Worm (Caenorhabditis elegans) whole organism, young adult: Measurements from ENCODE around the gene pha-1.

Source experiments
- B0035.1 ChIP-seq: sonication (generic microtip); optimal IDR thresholded peaks from 2 replicates; lab custom pipeline; 2016; ENCODE audit warnings: missing genetic modification characterization, mild to moderate bottlenecking, missing compliant biosample characterization, missing genotype, missing genetic modification reagents
- D2030.7 ChIP-seq: fragments of 200-800 bp; sonication (Bioruptor generic); IDR thresholded peaks from 2 replicates; pipeline ENCODE4 v1.3.6; 2022; ENCODE audit warnings: missing genetic modification reagents, missing genetic modification characterization, missing compliant biosample characterization
- F33H1.4 ChIP-seq: fragments of 200-800 bp; sonication (Bioruptor generic); IDR thresholded peaks from 2 replicates; pipeline ENCODE4 v1.3.6; 2022; ENCODE audit warnings: missing genetic modification reagents, missing genetic modification characterization, missing compliant biosample characterization
- F55B11.4 ChIP-seq: sonication (generic microtip); optimal IDR thresholded peaks from 2 replicates; lab custom pipeline; 2016; ENCODE audit warnings: missing compliant biosample characterization, missing genetic modification characterization, borderline replicate concordance; ENCODE audit not compliant: insufficient read depth
- F57A8.1 ChIP-seq: fragments of 200-800 bp; sonication (Bioruptor generic); optimal IDR thresholded peaks from 2 replicates; lab custom pipeline; 2018; ENCODE audit warnings: mild to moderate bottlenecking, missing genetic modification characterization, moderate library complexity, missing compliant biosample characterization
- F57C9.4 ChIP-seq: sonication (generic microtip); optimal IDR thresholded peaks from 2 replicates; lab custom pipeline; 2017; ENCODE audit warnings: mild to moderate bottlenecking, missing genetic modification characterization, missing compliant biosample characterization
- K12H6.12 ChIP-seq: fragments of 200-800 bp; sonication (Bioruptor generic); optimal IDR thresholded peaks from 2 replicates; lab custom pipeline; 2018; ENCODE audit warnings: mild to moderate bottlenecking, missing genetic modification characterization, missing compliant biosample characterization
- Y53F4B.3 ChIP-seq: fragments of 200-800 bp; sonication (Bioruptor generic); IDR thresholded peaks from 2 replicates; pipeline ENCODE4 v1.3.6; 2022; ENCODE audit warnings: missing genetic modification reagents, missing genetic modification characterization, missing compliant biosample characterization
- Y53G8AR.9 ChIP-seq: fragments of 200-800 bp; sonication (Bioruptor generic); conservative IDR thresholded peaks from 2 replicates; pipeline ENCODE4 v1.3.6; 2022; ENCODE audit warnings: missing genetic modification reagents, missing genetic modification characterization, missing compliant biosample characterization
- ZK185.1 ChIP-seq: sonication (generic microtip); optimal IDR thresholded peaks from 2 replicates; lab custom pipeline; 2016; ENCODE audit warnings: mild to moderate bottlenecking, missing genetic modification characterization, missing compliant biosample characterization; ENCODE audit not compliant: poor library complexity, severe bottlenecking
- akir-1 ChIP-seq: fragments of 200-800 bp; sonication (Bioruptor generic); optimal IDR thresholded peaks from 2 replicates; lab custom pipeline; 2018; ENCODE audit warnings: mild to moderate bottlenecking, missing genetic modification characterization, moderate library complexity, missing compliant biosample characterization
- aptf-2 ChIP-seq: fragments of 200-800 bp; sonication (Bioruptor generic); conservative IDR thresholded peaks from 2 replicates; pipeline ENCODE4 v1.3.6; 2022; ENCODE audit warnings: missing genetic modification reagents, missing genetic modification characterization, missing compliant biosample characterization
- attf-3 ChIP-seq: fragments of 200-800 bp; sonication (Bioruptor generic); conservative IDR thresholded peaks from 2 replicates; pipeline ENCODE4 v1.3.6; 2022; ENCODE audit warnings: missing genetic modification reagents, missing genetic modification characterization, missing compliant biosample characterization
- attf-5 ChIP-seq: fragments of 200-800 bp; sonication (Bioruptor generic); optimal IDR thresholded peaks from 2 replicates; lab custom pipeline; 2018; ENCODE audit warnings: mild to moderate bottlenecking, missing genetic modification characterization, missing compliant biosample characterization
- attf-6 ChIP-seq: fragments of 200-800 bp; sonication (Bioruptor generic); IDR thresholded peaks from 2 replicates; pipeline ENCODE4 v1.3.6; 2022; ENCODE audit warnings: missing genetic modification reagents, missing genetic modification characterization, missing compliant biosample characterization
- ccch-3 ChIP-seq: fragments of 200-800 bp; sonication (Bioruptor generic); optimal IDR thresholded peaks from 2 replicates; lab custom pipeline; 2018; ENCODE audit warnings: mild to moderate bottlenecking, missing genetic modification characterization, missing compliant biosample characterization
- cebp-1 ChIP-seq, 2 experiments: fragments of 200-800 bp in 1 of 2; sonication (Bioruptor generic) in 1 of 2; sonication (generic microtip) in 1 of 2; IDR thresholded peaks in 1 of 2; optimal IDR thresholded peaks in 1 of 2; 2 replicates each; pipeline versions ENCODE4 v1.3.6 to Lab custom; 2017 to 2022; ENCODE audit warnings: missing compliant biosample characterization in 2 of 2, missing genetic modification characterization in 2 of 2, mild to moderate bottlenecking in 1 of 2, missing genetic modification reagents in 1 of 2, moderate library complexity in 1 of 2
- ceh-100 ChIP-seq: fragments of 200-800 bp; sonication (Bioruptor generic); IDR thresholded peaks from 2 replicates; pipeline ENCODE4 v1.3.6; 2022; ENCODE audit warnings: missing genetic modification reagents, missing genetic modification characterization, missing compliant biosample characterization
- ceh-79 ChIP-seq: sonication (generic microtip); optimal IDR thresholded peaks from 2 replicates; lab custom pipeline; 2017; ENCODE audit warnings: mild to moderate bottlenecking, missing genetic modification characterization, missing compliant biosample characterization
- dox-1 ChIP-seq: fragments of 200-800 bp; sonication (Bioruptor generic); IDR thresholded peaks from 2 replicates; pipeline ENCODE4 v1.3.6; 2022; ENCODE audit warnings: missing genetic modification reagents, missing genetic modification characterization, missing compliant biosample characterization
- dpff-1 ChIP-seq: sonication (generic microtip); optimal IDR thresholded peaks from 2 replicates; lab custom pipeline; 2017; ENCODE audit warnings: mild to moderate bottlenecking, missing genetic modification characterization, missing compliant biosample characterization
- egrh-3 ChIP-seq: fragments of 200-800 bp; sonication (Bioruptor generic); IDR thresholded peaks from 2 replicates; pipeline ENCODE4 v1.3.6; 2022; ENCODE audit warnings: missing genetic modification reagents, missing genetic modification characterization, missing compliant biosample characterization
- ets-4 ChIP-seq: fragments of 200-800 bp; sonication (Bioruptor generic); optimal IDR thresholded peaks from 2 replicates; lab custom pipeline; 2018; ENCODE audit warnings: mild to moderate bottlenecking, missing genetic modification characterization, missing compliant biosample characterization
- him-1 ChIP-seq: sonication (generic microtip); optimal IDR thresholded peaks from 2 replicates; lab custom pipeline; 2016; ENCODE audit warnings: missing genotype, missing genetic modification reagents, missing genetic modification characterization, missing compliant biosample characterization
- hlh-12 ChIP-seq: sonication (generic microtip); optimal IDR thresholded peaks from 2 replicates; lab custom pipeline; 2016; ENCODE audit warnings: missing genetic modification characterization, missing compliant biosample characterization
- hrde-1 ChIP-seq: sonication (generic microtip); optimal IDR thresholded peaks from 2 replicates; lab custom pipeline; 2016; ENCODE audit warnings: missing genetic modification characterization, mild to moderate bottlenecking, missing compliant biosample characterization, moderate library complexity, missing genotype, missing genetic modification reagents, borderline replicate concordance
- lsl-1 ChIP-seq: fragments of 200-800 bp; sonication (Bioruptor generic); optimal IDR thresholded peaks from 2 replicates; lab custom pipeline; 2018; ENCODE audit warnings: mild to moderate bottlenecking, missing genetic modification characterization, moderate library complexity, missing compliant biosample characterization
- madf-6 ChIP-seq: fragments of 200-800 bp; sonication (Bioruptor generic); IDR thresholded peaks from 2 replicates; pipeline ENCODE4 v1.3.6; 2022; ENCODE audit warnings: missing genetic modification reagents, missing genetic modification characterization, missing compliant biosample characterization
- madf-8 ChIP-seq: fragments of 200-800 bp; sonication (Bioruptor generic); conservative IDR thresholded peaks from 2 replicates; pipeline ENCODE4 v1.3.6; 2022; ENCODE audit warnings: missing genetic modification reagents, missing genetic modification characterization, missing compliant biosample characterization
- nhr-27 ChIP-seq: fragments of 200-800 bp; sonication (Bioruptor generic); optimal IDR thresholded peaks from 2 replicates; lab custom pipeline; 2018; ENCODE audit warnings: mild to moderate bottlenecking, missing genetic modification characterization, moderate library complexity, missing compliant biosample characterization
- sdz-38 ChIP-seq: sonication (generic microtip); optimal IDR thresholded peaks from 2 replicates; lab custom pipeline; 2016; ENCODE audit warnings: missing genotype, missing genetic modification characterization, missing compliant biosample characterization
- snpc-1.1 ChIP-seq: sonication (generic microtip); optimal IDR thresholded peaks from 2 replicates; lab custom pipeline; 2017; ENCODE audit warnings: missing genetic modification characterization, mild to moderate bottlenecking, missing compliant biosample characterization, antibody characterized with exemption, moderate library complexity, missing genotype, missing genetic modification reagents; ENCODE audit not compliant: insufficient read depth
- tbx-9 ChIP-seq: sonication (generic microtip); optimal IDR thresholded peaks from 2 replicates; lab custom pipeline; 2016; ENCODE audit warnings: borderline replicate concordance, missing genetic modification characterization, inconsistent platforms, missing compliant biosample characterization
- tlf-1 ChIP-seq: fragments of 200-800 bp; sonication (Bioruptor generic); optimal IDR thresholded peaks from 2 replicates; lab custom pipeline; 2018; ENCODE audit warnings: mild to moderate bottlenecking, missing genetic modification characterization, missing compliant biosample characterization
- unc-130 ChIP-seq: sonication (generic microtip); optimal IDR thresholded peaks from 2 replicates; lab custom pipeline; 2016; ENCODE audit warnings: missing genetic modification reagents, missing genetic modification characterization, missing compliant biosample characterization
- ztf-22 ChIP-seq: fragments of 200-800 bp; sonication (Bioruptor generic); optimal IDR thresholded peaks from 2 replicates; lab custom pipeline; 2018; ENCODE audit warnings: mild to moderate bottlenecking, missing genetic modification characterization, moderate library complexity, missing compliant biosample characterization
- ztf-28 ChIP-seq: fragments of 200-800 bp; sonication (Bioruptor generic); IDR thresholded peaks from 2 replicates; pipeline ENCODE4 v1.3.6; 2022; ENCODE audit warnings: missing genetic modification reagents, missing genetic modification characterization, missing compliant biosample characterization
- ztf-6 ChIP-seq: fragments of 200-800 bp; sonication (Bioruptor generic); IDR thresholded peaks from 2 replicates; pipeline ENCODE4 v1.3.6; 2022; ENCODE audit warnings: missing genetic modification reagents, missing genetic modification characterization, missing compliant biosample characterization

pha-1 gene

ce11 chrIII:11093489-11093888 lies 38.1 kb upstream of the pha-1 start:
- TF ChIP-seq ceh-100 (peak; percentile 83), madf-8 (GFP tag; lab: Robert Waterston, UW) (no peak), him-1 (tag; lab: Kevin White, UChicago) (peak; percentile 38), dox-1 (0 out of 2 replicates have a peak, but pooled peaks have one; percentile 22), unc-130 (GFP tag; lab: Kevin White, UChicago) (peak; percentile 72)

DNA sequence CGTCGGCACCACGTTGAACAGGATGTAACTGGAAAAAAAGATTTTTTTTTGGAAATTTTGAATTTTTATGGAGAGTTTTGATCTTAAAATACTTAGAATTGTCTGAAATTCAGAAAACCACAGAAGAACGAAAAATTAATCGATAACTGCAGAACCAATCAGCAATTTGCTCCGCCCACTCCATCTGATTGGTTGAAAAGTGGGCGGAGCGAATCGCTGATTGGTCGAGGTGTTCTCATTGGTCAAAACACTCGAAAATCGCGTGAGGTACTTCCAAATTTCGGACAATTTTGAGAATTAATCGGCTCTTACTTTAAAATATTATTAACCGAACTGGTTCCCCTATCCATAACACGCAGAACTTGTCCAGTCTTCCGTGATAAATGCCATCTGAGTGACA lies 35.9 kb upstream of the pha-1 start:
- TF ChIP-seq ets-4 (GFP tag; lab: Kevin White, UChicago): no peak
- TF ChIP-seq ztf-6: no peak
- no peak for TF ChIP-seq B0035.1 (tag; lab: Kevin White, UChicago)
- TF ChIP-seq dpff-1 (tag; lab: Kevin White, UChicago): no peak

DNA sequence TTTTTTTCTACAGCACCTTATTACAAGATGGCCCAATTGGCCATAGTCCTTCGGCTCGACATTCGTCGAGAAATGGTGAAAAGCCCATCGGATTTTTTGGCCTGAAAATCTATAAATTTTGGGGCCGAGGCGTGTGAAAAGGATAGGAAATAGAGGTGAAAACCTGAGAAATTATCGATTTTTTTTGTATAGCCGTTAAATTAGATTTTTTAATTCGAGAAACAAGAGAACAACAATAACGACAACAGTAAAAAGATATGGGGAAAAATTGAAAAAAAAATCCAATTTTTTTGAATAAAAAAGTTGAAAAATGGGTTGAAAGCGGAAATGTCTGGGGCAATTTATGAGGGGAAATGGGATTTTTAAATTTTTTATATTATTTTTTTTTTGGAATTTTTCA lies 31.7 kb upstream of the pha-1 start, which contains the start of gene hmt-1:
Gene hmt-1 (minus strand): TSS at position 101 of the 400 bp plus-strand sequence.
- no peak for TF ChIP-seq snpc-1.1 (tag; lab: Kevin White, UChicago)
- no peak for TF ChIP-seq ceh-100
- TF ChIP-seq Y53F4B.3: no peak
- TF ChIP-seq F33H1.4 (GFP tag; lab: Robert Waterston, UW): no peak
- no peak for TF ChIP-seq F57A8.1 (GFP tag; lab: Kevin White, UChicago)

DNA sequence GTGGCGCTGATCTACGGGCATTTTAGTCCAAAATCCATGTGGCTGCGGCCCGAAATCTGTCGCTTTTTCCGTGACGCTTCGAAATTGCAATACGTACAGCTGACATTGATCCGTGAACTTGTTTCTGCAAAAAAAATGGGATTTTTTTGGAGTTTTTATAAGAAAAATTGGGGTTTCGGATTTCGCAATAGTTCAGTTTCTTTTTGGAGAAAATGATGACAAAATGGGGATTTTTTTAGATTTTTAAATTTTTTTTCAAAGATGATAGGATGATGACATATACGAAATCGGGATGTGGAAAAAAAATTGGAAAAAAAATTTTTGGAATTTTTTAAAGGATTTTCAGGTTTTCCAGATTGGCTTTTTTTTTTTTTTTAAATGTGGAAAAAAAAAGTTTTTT lies 30.3 kb upstream of the pha-1 start:
- no peak for TF ChIP-seq cebp-1 (GFP tag; IDR thresholded peaks at IDR 0.05; lab: Robert Waterston, UW)
- peak; percentile 91 for TF ChIP-seq cebp-1 (tag; optimal IDR thresholded peaks at IDR 0.05; lab: Kevin White, UChicago)
- TF ChIP-seq aptf-2 (GFP tag; lab: Robert Waterston, UW): no peak

- TF ChIP-seq attf-3: peak; percentile 60
- no peak for TF ChIP-seq ets-4 (GFP tag; lab: Kevin White, UChicago)
Measured at ce11 chrIII:11107327-11107726, 24.2 kb upstream of the pha-1 start.

DNA sequence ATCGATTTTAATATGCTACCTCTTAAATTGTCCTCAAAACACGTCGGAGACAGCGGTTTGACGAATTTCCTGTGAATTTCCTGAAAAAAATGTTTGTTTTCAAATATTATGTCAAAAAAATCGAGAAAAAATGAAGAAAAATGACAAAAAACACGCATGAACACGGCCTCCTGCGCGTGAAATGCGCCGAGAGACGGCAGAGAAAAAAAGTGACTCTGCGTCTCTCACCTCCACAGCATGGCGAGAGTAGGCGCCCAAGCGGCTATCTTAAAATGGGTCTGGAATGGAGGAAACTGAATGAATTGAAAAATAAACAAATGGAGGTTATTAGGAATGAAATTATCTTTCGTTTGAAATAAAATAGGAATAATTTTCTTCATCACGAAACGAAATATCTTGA lies 20.8 kb upstream of the pha-1 start:
- TF ChIP-seq tlf-1 (GFP tag; lab: Kevin White, UChicago): peak; percentile 62
- no peak for TF ChIP-seq F57C9.4 (tag; lab: Kevin White, UChicago)
- TF ChIP-seq sdz-38: no peak
- no peak for TF ChIP-seq attf-6 (GFP tag; lab: Robert Waterston, UW)
- TF ChIP-seq madf-6 (GFP tag; lab: Robert Waterston, UW): peak; percentile 63
- TF ChIP-seq hrde-1 (tag; lab: Kevin White, UChicago): no peak
- peak; percentile 88 for TF ChIP-seq ceh-100
- TF ChIP-seq F55B11.4 (tag; lab: Kevin White, UChicago): no peak
- peak; percentile 49; the same call in 1 of the 2 replicates for TF ChIP-seq D2030.7 (GFP tag; lab: Robert Waterston, UW)
- TF ChIP-seq attf-5: peak; percentile 61
- TF ChIP-seq egrh-3 (GFP tag; lab: Robert Waterston, UW): no peak
- no peak for TF ChIP-seq ztf-22 (GFP tag; lab: Kevin White, UChicago)
- TF ChIP-seq Y53G8AR.9 (GFP tag; lab: Robert Waterston, UW): peak; percentile 62; the same call in 1 of the 2 replicates
- no peak for TF ChIP-seq hlh-12 (tag; lab: Kevin White, UChicago)
- TF ChIP-seq tbx-9: no peak
- TF ChIP-seq akir-1 (GFP tag; lab: Kevin White, UChicago): no peak
- TF ChIP-seq ceh-79: no peak
- peak; percentile 54 for TF ChIP-seq K12H6.12 (tag; lab: Kevin White, UChicago)
- TF ChIP-seq ztf-28 (GFP tag; lab: Robert Waterston, UW): 0 out of 2 replicates have a peak, but pooled peaks have one; percentile 9
- 0 out of 2 replicates have a peak, but pooled peaks have one; percentile 39 for TF ChIP-seq attf-3
- no peak for TF ChIP-seq ccch-3
- no peak for TF ChIP-seq nhr-27 (tag; lab: Kevin White, UChicago)
- TF ChIP-seq ZK185.1 (tag; lab: Kevin White, UChicago): peak; percentile 60
- TF ChIP-seq lsl-1 (GFP tag; lab: Kevin White, UChicago): peak; percentile 53
